Worm (Caenorhabditis elegans) whole organism, mixed stage, embryonic: ENCODE data around the gene scyl-1.

Experiments
- M03D4.4 ChIP-seq: sonication (generic microtip); optimal IDR thresholded peaks from 2 replicates; lab custom pipeline; 2017; ENCODE audit warnings: mild to moderate bottlenecking, missing genetic modification characterization, missing compliant biosample characterization
- bed-3 ChIP-seq: fragments of 200-800 bp; sonication (Bioruptor generic); optimal IDR thresholded peaks from 3 replicates; lab custom pipeline; 2018; ENCODE audit warnings: mild to moderate bottlenecking, missing genetic modification characterization, moderate library complexity, missing compliant biosample characterization
- blmp-1 ChIP-seq: fragments of 150-350 bp; optimal IDR thresholded peaks from 2 replicates; lab custom pipeline; 2014; ENCODE audit warnings: missing biosample characterization, missing genetic modification characterization
- ceh-43 ChIP-seq: fragments of 200-800 bp; sonication (Bioruptor generic); optimal IDR thresholded peaks from 2 replicates; lab custom pipeline; 2018; ENCODE audit warnings: mild to moderate bottlenecking, missing genetic modification characterization, moderate library complexity, missing compliant biosample characterization
- ceh-83 ChIP-seq: fragments of 200-800 bp; sonication (Bioruptor generic); optimal IDR thresholded peaks from 2 replicates; lab custom pipeline; 2018; ENCODE audit warnings: mild to moderate bottlenecking, missing genetic modification characterization, missing compliant biosample characterization
- ces-1 ChIP-seq: fragments of 150-350 bp; optimal IDR thresholded peaks from 2 replicates; lab custom pipeline; 2014; ENCODE audit warnings: missing biosample characterization, missing genetic modification reagents, missing genetic modification characterization
- cnd-1 ChIP-seq: fragments of 200-800 bp; sonication (Bioruptor generic); optimal IDR thresholded peaks from 2 replicates; lab custom pipeline; 2018; ENCODE audit warnings: mild to moderate bottlenecking, missing genetic modification characterization, missing compliant biosample characterization
- drap-1 ChIP-seq: fragments of 200-800 bp; sonication (Bioruptor generic); optimal IDR thresholded peaks from 3 replicates; lab custom pipeline; 2018; ENCODE audit warnings: mild to moderate bottlenecking, missing genetic modification characterization, missing compliant biosample characterization
- elt-1 ChIP-seq: sonication (generic microtip); optimal IDR thresholded peaks from 2 replicates; lab custom pipeline; 2017; ENCODE audit warnings: missing genetic modification characterization, mild to moderate bottlenecking, missing compliant biosample characterization, antibody characterized with exemption, moderate library complexity, borderline replicate concordance; ENCODE audit not compliant: insufficient read depth
- elt-3 ChIP-seq: fragments of 150-350 bp; optimal IDR thresholded peaks from 2 replicates; lab custom pipeline; 2014; ENCODE audit warnings: missing biosample characterization, missing genetic modification characterization
- ham-2 ChIP-seq: fragments of 200-800 bp; sonication (Bioruptor generic); optimal IDR thresholded peaks from 2 replicates; lab custom pipeline; 2018; ENCODE audit warnings: mild to moderate bottlenecking, missing genetic modification characterization, missing compliant biosample characterization
- hlh-1 ChIP-seq: fragments of 150-350 bp; optimal IDR thresholded peaks from 2 replicates; lab custom pipeline; 2014; ENCODE audit warnings: missing biosample characterization, missing genetic modification reagents, missing genetic modification characterization
- lin-13 ChIP-seq: fragments of 150-350 bp; optimal IDR thresholded peaks from 2 replicates; lab custom pipeline; 2014; ENCODE audit warnings: missing biosample characterization, missing genetic modification characterization
- lin-32 ChIP-seq: fragments of 200-800 bp; sonication (Bioruptor generic); optimal IDR thresholded peaks from 2 replicates; lab custom pipeline; 2018; ENCODE audit warnings: mild to moderate bottlenecking, missing genetic modification characterization, missing compliant biosample characterization
- lsy-2 ChIP-seq: fragments of 150-350 bp; optimal IDR thresholded peaks from 2 replicates; lab custom pipeline; 2014; ENCODE audit warnings: missing biosample characterization, missing genetic modification characterization
- mab-5 ChIP-seq: fragments of 150-350 bp; optimal IDR thresholded peaks from 2 replicates; lab custom pipeline; 2014; ENCODE audit warnings: missing biosample characterization, missing genetic modification characterization
- mep-1 ChIP-seq: fragments of 150-350 bp; optimal IDR thresholded peaks from 2 replicates; lab custom pipeline; 2017; ENCODE audit warnings: missing biosample characterization, missing genetic modification reagents, missing genetic modification characterization, inconsistent platforms
- mls-2 ChIP-seq: sonication (generic microtip); optimal IDR thresholded peaks from 2 replicates; lab custom pipeline; 2016; ENCODE audit warnings: mild to moderate bottlenecking, missing genetic modification characterization, moderate library complexity, missing compliant biosample characterization
- nhr-12 ChIP-seq: fragments of 150-350 bp; optimal IDR thresholded peaks from 2 replicates; lab custom pipeline; 2014; ENCODE audit warnings: missing biosample characterization, missing genetic modification characterization
- nhr-2 ChIP-seq: fragments of 150-350 bp; optimal IDR thresholded peaks from 2 replicates; lab custom pipeline; 2014; ENCODE audit warnings: missing biosample characterization, missing genetic modification characterization
- nhr-237 ChIP-seq: fragments of 150-350 bp; optimal IDR thresholded peaks from 2 replicates; lab custom pipeline; 2014; ENCODE audit warnings: missing biosample characterization, missing genetic modification characterization
- nhr-28 ChIP-seq: fragments of 150-350 bp; optimal IDR thresholded peaks from 2 replicates; lab custom pipeline; 2014; ENCODE audit warnings: missing biosample characterization, missing genetic modification characterization
- pha-4 ChIP-seq: fragments of 150-350 bp; optimal IDR thresholded peaks from 2 replicates; lab custom pipeline; 2018; ENCODE audit warnings: missing biosample characterization, missing genetic modification reagents, missing genetic modification characterization
- sem-2 ChIP-seq: fragments of 200-800 bp; sonication (Bioruptor generic); optimal IDR thresholded peaks from 2 replicates; lab custom pipeline; 2018; ENCODE audit warnings: mild to moderate bottlenecking, missing genetic modification characterization, missing compliant biosample characterization
- snpc-4 ChIP-seq: fragments of 150-350 bp; optimal IDR thresholded peaks from 2 replicates; lab custom pipeline; 2014; ENCODE audit warnings: missing biosample characterization, missing genetic modification characterization
- sptf-1 ChIP-seq: sonication (generic microtip); optimal IDR thresholded peaks from 2 replicates; lab custom pipeline; 2017; ENCODE audit warnings: mild to moderate bottlenecking, missing genetic modification characterization, moderate library complexity, missing compliant biosample characterization
- tbx-8 ChIP-seq: fragments of 200-800 bp; sonication (Bioruptor generic); optimal IDR thresholded peaks from 2 replicates; lab custom pipeline; 2018; ENCODE audit warnings: mild to moderate bottlenecking, missing genetic modification characterization, moderate library complexity, missing compliant biosample characterization
- unc-120 ChIP-seq: sonication (generic microtip); optimal IDR thresholded peaks from 2 replicates; lab custom pipeline; 2017; ENCODE audit warnings: missing genetic modification characterization, missing compliant biosample characterization; ENCODE audit not compliant: poor library complexity, severe bottlenecking
- unc-39 ChIP-seq: fragments of 150-350 bp; optimal IDR thresholded peaks from 2 replicates; lab custom pipeline; 2014; ENCODE audit warnings: missing biosample characterization, missing genetic modification characterization
- unc-62 ChIP-seq: fragments of 150-350 bp; optimal IDR thresholded peaks from 2 replicates; lab custom pipeline; 2014; ENCODE audit warnings: missing biosample characterization, missing genetic modification reagents, missing genetic modification characterization
- zip-8 ChIP-seq: fragments of 150-350 bp; optimal IDR thresholded peaks from 2 replicates; lab custom pipeline; 2014; ENCODE audit warnings: missing biosample characterization, missing genetic modification characterization
- ztf-11 ChIP-seq: fragments of 150-350 bp; optimal IDR thresholded peaks from 2 replicates; lab custom pipeline; 2014; ENCODE audit warnings: missing biosample characterization, missing genetic modification characterization

Gene scyl-1

ce11 chrV:13013844-13014243, 27.7 kb downstream of the scyl-1 start, which contains the start of gene F15B9.6:
TSS of gene F15B9.6 (plus strand) at chrV:13014144.
- TF ChIP-seq cnd-1 (no peak), blmp-1 (no peak), lin-32 (no peak), mls-2 (tag; lab: Kevin White, UChicago) (no peak), ces-1 (GFP tag; lab: Kevin White, UChicago) (no peak), unc-120 (no peak), elt-3 (tag; lab: Kevin White, UChicago) (no peak), tbx-8 (GFP tag; lab: Kevin White, UChicago) (no peak), elt-1 (tag; lab: Kevin White, UChicago) (no peak), mep-1 (no peak), ztf-11 (tag; lab: Kevin White, UChicago) (no peak), hlh-1 (tag; lab: Kevin White, UChicago) (no peak), nhr-2 (no peak), nhr-12 (no peak), ceh-83 (no peak), ceh-43 (no peak), M03D4.4 (tag; lab: Kevin White, UChicago) (no peak)

- TF ChIP-seq nhr-28 (tag; lab: Kevin White, UChicago) = no peak
These were observed 28.4 kb downstream of the scyl-1 start, which contains the start of gene try-10 for ce11 chrV:13013158-13013557. TSS of gene try-10 (minus strand) at chrV:13013258.

ce11 chrV:13011904-13012303, 29.6 kb downstream of the scyl-1 start:
- TF ChIP-seq sem-2 (GFP tag; lab: Kevin White, UChicago) (no peak), zip-8 (tag; lab: Kevin White, UChicago) (peak; percentile 94)

- TF ChIP-seq hlh-1 (tag; lab: Kevin White, UChicago) (peak; percentile 29), lsy-2 (tag; lab: Kevin White, UChicago) (peak; percentile 28), drap-1 (GFP tag; lab: Kevin White, UChicago) (no peak), unc-120 (peak; percentile 50), elt-3 (tag; lab: Kevin White, UChicago) (no peak), pha-4 (tag; lab: Kevin White, UChicago) (peak; percentile 10), ces-1 (GFP tag; lab: Kevin White, UChicago) (peak; percentile 59)
- TF ChIP-seq, all 35 proteins: peak for 5
These were observed 31.7 kb downstream of the scyl-1 start for ce11 chrV:13009843-13010242.

ce11 chrV:13009271-13009670, 32.2 kb downstream of the scyl-1 start:
- no peak for TF ChIP-seq unc-62 (GFP tag; lab: Kevin White, UChicago)
- TF ChIP-seq pha-4 (tag; lab: Kevin White, UChicago) = no peak
- TF ChIP-seq unc-120 = no peak
- TF ChIP-seq hlh-1 (tag; lab: Kevin White, UChicago) = no peak
- no peak for TF ChIP-seq lin-13
- no peak for TF ChIP-seq zip-8 (tag; lab: Kevin White, UChicago)
- no peak for TF ChIP-seq lin-32
- no peak for TF ChIP-seq mls-2 (tag; lab: Kevin White, UChicago)
- TF ChIP-seq sptf-1 (tag; lab: Kevin White, UChicago) = no peak
- no peak for TF ChIP-seq tbx-8 (GFP tag; lab: Kevin White, UChicago)
- TF ChIP-seq unc-39 (tag; lab: Kevin White, UChicago) = no peak
- no peak for TF ChIP-seq ces-1 (GFP tag; lab: Kevin White, UChicago)

- TF ChIP-seq elt-3 (tag; lab: Kevin White, UChicago) (no peak), nhr-12 (no peak), tbx-8 (GFP tag; lab: Kevin White, UChicago) (no peak), lsy-2 (tag; lab: Kevin White, UChicago) (no peak), snpc-4 (tag; lab: Kevin White, UChicago) (no peak), mep-1 (no peak), ceh-83 (no peak), drap-1 (GFP tag; lab: Kevin White, UChicago) (no peak)
These were observed 32.7 kb downstream of the scyl-1 start, which contains the start of gene F15B9.10 for ce11 chrV:13008825-13009224. TSS of gene F15B9.10 (minus strand) at chrV:13008925.

ce11 chrV:13006754-13007153, 34.8 kb downstream of the scyl-1 start:
- TF ChIP-seq mep-1 = no peak
- no peak for TF ChIP-seq ceh-43
- no peak for TF ChIP-seq ces-1 (GFP tag; lab: Kevin White, UChicago)
- TF ChIP-seq tbx-8 (GFP tag; lab: Kevin White, UChicago) = no peak
- TF ChIP-seq blmp-1 = no peak
- no peak for TF ChIP-seq mab-5 (tag; lab: Kevin White, UChicago)
- no peak for TF ChIP-seq ham-2
- no peak for TF ChIP-seq unc-62 (GFP tag; lab: Kevin White, UChicago)
- no peak for TF ChIP-seq drap-1 (GFP tag; lab: Kevin White, UChicago)
- no peak for TF ChIP-seq mls-2 (tag; lab: Kevin White, UChicago)
- TF ChIP-seq bed-3 (GFP tag; lab: Kevin White, UChicago) = no peak
- TF ChIP-seq ceh-83 = no peak
- TF ChIP-seq sptf-1 (tag; lab: Kevin White, UChicago) = no peak
- no peak for TF ChIP-seq lin-32
- no peak for TF ChIP-seq nhr-237
